Fruit fly (Drosophila melanogaster) whole organism, pupa: ENCODE data around the gene CG43085.

Experiments
- CG10348 ChIP-seq: fragments of 200-800 bp; sonication (Bioruptor generic); IDR thresholded peaks from 2 replicates; pipeline ENCODE4 v1.3.6; 2022; ENCODE audit warnings: missing biosample characterization, missing genetic modification characterization
- CG12605 ChIP-seq: fragments of 200-800 bp; sonication (Bioruptor generic); IDR thresholded peaks from 2 replicates; pipeline ENCODE4 v1.3.6; 2022; ENCODE audit warnings: missing biosample characterization, missing genetic modification characterization
- CG13204 ChIP-seq: fragments of 200-800 bp; sonication (Bioruptor generic); optimal IDR thresholded peaks from 2 replicates; lab custom pipeline; 2018; ENCODE audit warnings: missing biosample characterization, mild to moderate bottlenecking, missing genetic modification characterization, moderate library complexity
- CG14655 ChIP-seq: fragments of 200-800 bp; sonication (Bioruptor generic); optimal IDR thresholded peaks from 3 replicates; lab custom pipeline; 2017; ENCODE audit warnings: mild to moderate bottlenecking, missing biosample characterization, missing genetic modification reagents, missing genetic modification characterization
- CG15710 ChIP-seq: fragments of 200-800 bp; sonication (Bioruptor generic); optimal IDR thresholded peaks from 2 replicates; lab custom pipeline; 2018; ENCODE audit warnings: missing biosample characterization, mild to moderate bottlenecking, missing genetic modification characterization, moderate library complexity
- CG17806 ChIP-seq: fragments of 200-800 bp; sonication (Bioruptor generic); optimal IDR thresholded peaks from 2 replicates; lab custom pipeline; 2018; ENCODE audit warnings: missing biosample characterization, mild to moderate bottlenecking, missing genetic modification characterization, moderate library complexity
- CG32121 ChIP-seq: fragments of 200-800 bp; sonication (Bioruptor generic); IDR thresholded peaks from 2 replicates; pipeline ENCODE4 v1.3.6; 2022; ENCODE audit warnings: missing biosample characterization, missing genetic modification characterization
- CG34367 ChIP-seq: fragments of 200-800 bp; sonication (Bioruptor generic); optimal IDR thresholded peaks from 2 replicates; lab custom pipeline; 2018; ENCODE audit warnings: missing biosample characterization, mild to moderate bottlenecking, missing genetic modification characterization
- CG4496 ChIP-seq: fragments of 200-800 bp; sonication (Bioruptor generic); IDR thresholded peaks from 3 replicates; pipeline ENCODE4 v1.3.6; 2022; ENCODE audit warnings: missing biosample characterization, missing genetic modification characterization
- CG8159 ChIP-seq: fragments of 200-800 bp; sonication (Bioruptor generic); optimal IDR thresholded peaks from 3 replicates; lab custom pipeline; 2018; ENCODE audit warnings: missing biosample characterization, mild to moderate bottlenecking, missing genetic modification characterization, moderate library complexity
- CG8301 ChIP-seq: fragments of 200-800 bp; sonication (Bioruptor generic); optimal IDR thresholded peaks from 2 replicates; lab custom pipeline; 2018; ENCODE audit warnings: missing biosample characterization, mild to moderate bottlenecking, missing genetic modification characterization
- CG9948 ChIP-seq: fragments of 200-800 bp; sonication (Bioruptor generic); optimal IDR thresholded peaks from 2 replicates; lab custom pipeline; 2018; ENCODE audit warnings: missing biosample characterization, mild to moderate bottlenecking, missing genetic modification characterization, moderate library complexity
- D1 ChIP-seq: fragments of 200-800 bp; sonication (Bioruptor generic); optimal IDR thresholded peaks from 2 replicates; lab custom pipeline; 2018; ENCODE audit warnings: missing biosample characterization, mild to moderate bottlenecking, missing genetic modification characterization, moderate library complexity
- EcR ChIP-seq: fragments of 200-800 bp; sonication (Bioruptor generic); optimal IDR thresholded peaks from 3 replicates; lab custom pipeline; 2019; ENCODE audit warnings: missing biosample characterization, missing genetic modification characterization, mild to moderate bottlenecking, moderate library complexity, missing genetic modification reagents
- Ets98B ChIP-seq: fragments of 200-800 bp; sonication (Bioruptor generic); IDR thresholded peaks from 2 replicates; pipeline ENCODE4 v1.3.6; 2022; ENCODE audit warnings: missing biosample characterization, missing genetic modification characterization
- Pif1A ChIP-seq: fragments of 200-800 bp; sonication (Bioruptor generic); optimal IDR thresholded peaks from 3 replicates; lab custom pipeline; 2016; ENCODE audit warnings: missing biosample characterization, missing genetic modification characterization
- Pif1B ChIP-seq: fragments of 200-800 bp; sonication (Bioruptor generic); optimal IDR thresholded peaks from 3 replicates; lab custom pipeline; 2016; ENCODE audit warnings: missing biosample characterization, missing genetic modification characterization
- Snoo ChIP-seq: fragments of 200-800 bp; sonication (Bioruptor generic); optimal IDR thresholded peaks from 3 replicates; lab custom pipeline; 2017; ENCODE audit warnings: missing biosample characterization, mild to moderate bottlenecking, missing genetic modification characterization, inconsistent platforms
- gl ChIP-seq: fragments of 200-800 bp; sonication (Bioruptor generic); optimal IDR thresholded peaks from 2 replicates; lab custom pipeline; 2018; ENCODE audit warnings: missing biosample characterization, mild to moderate bottlenecking, missing genetic modification characterization
- rn ChIP-seq: fragments of 200-800 bp; sonication (Bioruptor generic); IDR thresholded peaks from 2 replicates; pipeline ENCODE4 v1.3.6; 2022; ENCODE audit warnings: missing biosample characterization, missing genetic modification characterization

CG43085 gene

DNA sequence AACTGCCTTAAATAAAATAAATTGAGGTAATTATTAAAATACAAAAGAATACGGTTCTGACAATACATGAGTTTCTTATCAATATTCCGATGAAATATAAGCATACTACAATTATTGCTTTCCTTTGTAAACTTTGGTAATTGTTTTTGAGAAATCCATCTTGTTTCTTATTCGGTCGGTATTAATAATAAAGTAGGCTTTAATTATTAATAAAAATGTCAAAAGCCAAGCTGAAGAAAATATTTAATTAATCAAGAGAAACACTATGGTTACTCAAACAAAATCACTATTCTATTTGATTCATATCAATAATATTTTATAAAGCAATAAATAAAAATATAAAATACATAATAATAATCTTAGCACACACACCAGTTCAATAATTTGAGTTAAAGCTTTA is at the start of gene CG43085:
CG43085 (minus strand) TSS at position 101 of the 400 bp plus-strand sequence.
- no peak for TF ChIP-seq CG15710 (tag; lab: Kevin White, UChicago)
- TF ChIP-seq D1 (tag; lab: Kevin White, UChicago), result no peak

DNA sequence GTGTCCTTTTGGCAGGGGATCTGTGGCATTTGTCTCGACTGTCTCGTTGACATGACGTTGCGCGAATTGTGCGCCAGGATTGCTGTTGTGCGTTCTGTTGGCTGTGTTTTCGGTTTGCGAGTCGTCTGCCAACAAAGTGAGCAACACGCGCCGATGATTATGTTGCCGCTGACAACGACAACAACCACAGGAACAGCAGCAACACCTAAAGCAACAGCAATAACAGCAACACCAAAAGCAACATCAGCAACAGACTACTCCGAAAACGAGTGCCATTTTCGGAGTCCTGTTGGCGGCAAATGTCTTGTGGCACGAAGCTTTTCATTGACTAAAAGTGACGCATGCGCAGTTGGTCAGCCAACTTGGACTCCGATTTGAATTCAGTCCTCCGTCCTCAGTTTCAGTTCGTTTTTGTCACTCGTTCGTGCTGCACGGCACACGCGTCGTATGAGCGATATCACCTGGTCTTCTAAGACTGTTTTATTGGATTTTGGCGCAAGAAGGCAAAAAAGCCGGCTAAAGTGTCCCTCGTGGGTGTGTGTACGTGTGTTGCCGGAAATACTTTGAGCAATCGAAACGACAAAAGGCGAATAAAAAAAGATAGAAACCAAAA is 43.1 kb upstream of the CG43085 start, which contains the start of gene Ccn:
Ccn (plus strand) TSS at position 437 of the 613 bp plus-strand sequence.
- TF ChIP-seq rn (GFP tag; lab: Robert Waterston, UW) (no peak), Snoo (no peak), D1 (tag; lab: Kevin White, UChicago) (no peak), CG17806 (tag; lab: Kevin White, UChicago) (no peak), CG10348 (no peak), CG8159 (tag; lab: Kevin White, UChicago) (no peak), Pif1A (GFP tag; lab: Kevin White, UChicago) (no peak), CG14655 (no peak), Ets98B (no peak), EcR (GFP tag; lab: Kevin White, UChicago) (no peak)
- TF ChIP-seq, all 21 proteins: peak for 0

DNA sequence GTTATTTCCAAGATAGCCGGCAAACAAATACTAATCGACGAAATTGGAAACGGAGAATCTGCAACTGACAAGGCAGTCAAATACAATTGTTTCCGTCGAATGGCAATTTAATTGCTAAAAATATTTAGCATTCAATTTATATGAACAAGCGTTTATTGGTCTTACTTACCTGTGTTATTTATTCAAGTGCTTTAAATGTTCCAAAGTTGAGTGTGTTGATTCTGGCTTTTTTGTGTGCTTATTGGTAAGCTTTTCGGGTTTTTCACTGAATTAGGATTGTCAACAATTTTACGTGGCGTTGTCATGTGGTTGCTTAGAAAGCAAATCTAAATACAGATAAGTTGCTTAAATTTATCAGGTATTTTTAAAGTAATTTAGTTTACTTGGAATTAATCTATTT is 25.2 kb upstream of the CG43085 start:
- no peak for TF ChIP-seq Pif1B (GFP tag; lab: Kevin White, UChicago)
- TF ChIP-seq CG13204 (GFP tag; lab: Kevin White, UChicago), result no peak

DNA sequence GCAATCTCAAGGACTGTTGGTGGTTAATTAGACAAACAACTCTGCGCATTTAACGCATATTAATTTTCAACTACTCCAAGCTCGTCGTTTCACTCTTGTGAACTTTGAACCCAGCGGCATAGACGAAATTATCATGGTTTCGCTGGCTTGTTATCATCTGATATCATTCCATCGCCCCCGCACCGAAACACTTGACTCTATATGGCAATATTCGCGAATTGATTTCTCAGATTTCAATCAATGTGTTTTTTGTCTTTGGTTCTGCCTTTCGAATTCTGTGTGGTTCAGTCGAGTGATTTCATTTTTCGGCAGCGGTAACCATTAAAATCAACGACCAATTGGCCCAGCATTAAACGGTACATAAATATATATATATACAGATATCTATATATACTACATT is 24.8 kb upstream of the CG43085 start, which contains the start of gene CG34251:
CG34251 (plus strand) TSS at position 301 of the 400 bp plus-strand sequence.
- TF ChIP-seq CG34367 (tag; lab: Kevin White, UChicago) (no peak), CG12605 (GFP tag; lab: Robert Waterston, UW) (no peak), Pif1A (GFP tag; lab: Kevin White, UChicago) (no peak), Pif1B (GFP tag; lab: Kevin White, UChicago) (no peak), Snoo (no peak), CG4496 (GFP tag; lab: Robert Waterston, UW) (no peak), CG14655 (no peak), CG15710 (tag; lab: Kevin White, UChicago) (no peak), CG10348 (no peak), EcR (GFP tag; lab: Kevin White, UChicago) (no peak), CG8159 (tag; lab: Kevin White, UChicago) (no peak), CG9948 (no peak), D1 (tag; lab: Kevin White, UChicago) (no peak), gl (tag; lab: Kevin White, UChicago) (no peak)

DNA sequence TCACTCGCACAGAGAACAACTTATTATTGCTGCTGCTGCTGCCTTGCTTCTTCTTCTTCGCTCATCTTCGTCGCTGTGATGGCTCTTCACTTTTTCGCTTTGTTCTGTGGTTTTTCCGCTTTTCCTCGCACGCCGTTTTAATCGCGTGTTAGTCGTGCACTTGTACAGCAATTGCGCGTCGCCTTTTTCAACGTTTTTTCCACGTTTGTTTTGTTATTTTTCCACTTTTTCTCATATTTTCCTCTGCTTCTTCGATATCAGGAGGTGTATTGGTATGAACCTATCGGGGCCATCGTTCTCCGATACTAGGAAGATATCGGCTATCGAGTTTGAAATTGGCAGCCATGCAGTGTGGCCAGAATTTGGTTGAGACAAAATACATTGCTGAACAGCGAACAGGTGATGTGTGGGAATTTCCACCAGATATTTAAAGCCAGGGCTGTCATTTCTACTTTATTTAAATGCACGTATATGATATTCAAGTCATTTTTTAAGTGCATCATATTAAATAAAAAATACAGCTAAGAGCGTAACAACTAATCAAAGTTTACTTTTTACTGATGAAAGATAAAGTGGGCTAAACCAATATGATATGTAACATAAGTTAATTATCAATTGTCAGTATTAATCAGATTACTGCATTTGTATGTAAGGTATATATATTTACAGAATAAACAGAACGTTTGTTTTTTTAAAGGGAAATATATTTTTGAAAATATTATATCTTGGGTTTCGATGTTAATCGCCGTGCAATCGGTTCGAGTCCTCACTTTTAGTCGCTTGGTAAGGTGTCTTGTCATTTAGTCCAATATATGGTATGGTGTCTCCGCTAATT is 22.6 kb upstream of the CG43085 start, which contains the start of gene Crtc:
Crtc (minus strand) TSS at position 290 of the 835 bp plus-strand sequence.
- TF ChIP-seq EcR (GFP tag; lab: Kevin White, UChicago), result peak; percentile 13
- no peak for TF ChIP-seq gl (tag; lab: Kevin White, UChicago)
- TF ChIP-seq CG8159 (tag; lab: Kevin White, UChicago), result no peak
- peak; percentile 51 for TF ChIP-seq D1 (tag; lab: Kevin White, UChicago)
- TF ChIP-seq CG14655, result no peak
- peak; percentile 12 for TF ChIP-seq Pif1A (GFP tag; lab: Kevin White, UChicago)
- TF ChIP-seq, all 21 proteins: peak for 3

DNA sequence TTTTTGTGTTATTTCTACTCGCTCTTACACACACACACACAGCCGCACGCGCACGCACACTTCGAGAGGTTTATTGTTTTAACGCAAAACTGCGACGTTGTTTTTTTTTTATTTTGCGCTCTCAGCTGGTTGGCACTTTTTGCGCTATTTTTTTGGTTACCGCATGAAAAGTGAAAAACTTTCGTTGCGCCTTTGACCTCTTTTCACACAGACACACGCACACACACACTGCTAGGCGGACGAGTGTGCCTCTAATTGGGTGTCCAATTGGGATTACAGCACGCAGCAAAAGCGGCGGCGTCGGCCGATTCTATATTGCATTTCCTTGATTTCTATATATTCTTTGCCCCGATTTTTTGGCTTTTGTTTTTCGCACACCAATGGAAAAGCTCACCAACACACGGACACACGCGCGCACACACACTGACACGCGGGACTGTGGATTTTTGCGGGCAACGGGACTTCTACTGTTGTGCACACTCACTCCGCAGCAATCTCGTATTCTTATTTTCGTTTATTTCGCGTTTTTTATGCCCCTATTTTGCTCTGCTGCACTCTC is 21.9 kb upstream of the CG43085 start:
- peak; percentile 21 for TF ChIP-seq gl (tag; lab: Kevin White, UChicago)
- peak; percentile 15; the same call in 1 of the 2 replicates for TF ChIP-seq Ets98B
- TF ChIP-seq CG14655, result peak; percentile 4
- peak; percentile 20; the same call in 1 of the 2 replicates for TF ChIP-seq CG32121 (GFP tag; lab: Robert Waterston, UW)
- TF ChIP-seq CG8301 (tag; lab: Kevin White, UChicago), result peak; percentile 18
- peak; percentile 33; the same call in 1 of the 2 replicates for TF ChIP-seq CG12605 (GFP tag; lab: Robert Waterston, UW)
- TF ChIP-seq CG4496 (GFP tag; lab: Robert Waterston, UW), result peak; percentile 56
- TF ChIP-seq CG8159 (tag; lab: Kevin White, UChicago), result no peak
- no peak for TF ChIP-seq D1 (tag; lab: Kevin White, UChicago)
